Worm (Caenorhabditis elegans) whole organism, L4 larva: ENCODE data around the gene rpl-21.

ENCODE experiments used
- F10B5.3 ChIP-seq: sonication (generic microtip); optimal IDR thresholded peaks from 2 replicates; lab custom pipeline; 2016; ENCODE audit warnings: mild to moderate bottlenecking, missing genetic modification characterization, missing compliant biosample characterization
- F37D6.2 ChIP-seq: sonication (generic microtip); optimal IDR thresholded peaks from 2 replicates; lab custom pipeline; 2016; ENCODE audit warnings: mild to moderate bottlenecking, missing genetic modification characterization, missing compliant biosample characterization
- F44E2.7 ChIP-seq: fragments of 200-800 bp; sonication (Bioruptor generic); IDR thresholded peaks from 2 replicates; pipeline ENCODE4 v2.1.2; 2022; ENCODE audit warnings: missing genetic modification characterization, missing compliant biosample characterization
- T26A8.4 ChIP-seq: fragments of 200-800 bp; sonication (Bioruptor generic); IDR thresholded peaks from 2 replicates; pipeline ENCODE4 v1.3.6; 2022; ENCODE audit warnings: missing genetic modification characterization, missing compliant biosample characterization
- Y105C5A.15 ChIP-seq: fragments of 200-800 bp; sonication (Bioruptor generic); IDR thresholded peaks from 2 replicates; pipeline ENCODE4 v1.3.6; 2022; ENCODE audit warnings: missing genetic modification characterization, missing compliant biosample characterization
- ZK337.2 ChIP-seq: fragments of 200-800 bp; sonication (Bioruptor generic); IDR thresholded peaks from 2 replicates; pipeline ENCODE4 v1.3.6; 2022; ENCODE audit warnings: missing genetic modification reagents, missing genetic modification characterization, missing compliant biosample characterization
- aha-1 ChIP-seq: fragments of 150-350 bp; peaks from one replicate; lab custom pipeline; 2014; ENCODE audit warnings: missing biosample characterization, missing genetic modification characterization
- aly-2 ChIP-seq: sonication (generic microtip); optimal IDR thresholded peaks from 2 replicates; lab custom pipeline; 2018; ENCODE audit warnings: missing biosample characterization, missing genetic modification characterization
- ama-1 ChIP-seq: fragments of 150-350 bp; optimal IDR thresholded peaks from 2 replicates; lab custom pipeline; 2014; ENCODE audit warnings: inconsistent platforms, mixed read lengths
- ceh-20 ChIP-seq: fragments of 200-800 bp; sonication (Bioruptor generic); IDR thresholded peaks from 2 replicates; pipeline ENCODE4 v1.3.6; 2022; ENCODE audit warnings: missing genetic modification reagents, missing genetic modification characterization, missing compliant biosample characterization
- ceh-28 ChIP-seq: fragments of 150-350 bp; optimal IDR thresholded peaks from 2 replicates; lab custom pipeline; 2014; ENCODE audit warnings: missing biosample characterization, missing genetic modification reagents, missing genetic modification characterization
- ceh-62 ChIP-seq: sonication (generic microtip); optimal IDR thresholded peaks from 2 replicates; lab custom pipeline; 2017; ENCODE audit warnings: missing biosample characterization, missing genetic modification characterization
- ceh-82 ChIP-seq: sonication (generic microtip); optimal IDR thresholded peaks from 2 replicates; lab custom pipeline; 2017; ENCODE audit warnings: missing biosample characterization, missing genetic modification characterization
- daf-16 ChIP-seq, 3 experiments: sonication (generic microtip); optimal IDR thresholded peaks; 2 replicates each; lab custom pipeline; 2016 to 2017; ENCODE audit warnings: missing genetic modification characterization in 3 of 3, missing genetic modification reagents in 3 of 3, mild to moderate bottlenecking in 2 of 3, missing compliant biosample characterization in 2 of 3, missing biosample characterization in 1 of 3, moderate library complexity in 1 of 3
- daf-19 ChIP-seq: fragments of 200-800 bp; sonication (Bioruptor generic); conservative IDR thresholded peaks from 2 replicates; pipeline ENCODE4 v1.3.6; 2022; ENCODE audit warnings: missing genetic modification characterization, missing compliant biosample characterization
- daf-8 ChIP-seq: fragments of 200-800 bp; sonication (Bioruptor generic); IDR thresholded peaks from 2 replicates; pipeline ENCODE4 v1.3.6; 2022; ENCODE audit warnings: missing genetic modification characterization, missing compliant biosample characterization
- dmd-6 ChIP-seq: fragments of 200-800 bp; sonication (Bioruptor generic); IDR thresholded peaks from 2 replicates; pipeline ENCODE4 v1.3.6; 2022; ENCODE audit warnings: missing genetic modification reagents, missing genetic modification characterization, missing compliant biosample characterization
- dmd-8 ChIP-seq: fragments of 200-800 bp; sonication (Bioruptor generic); IDR thresholded peaks from 2 replicates; pipeline ENCODE4 v1.3.6; 2022; ENCODE audit warnings: missing genetic modification characterization, missing compliant biosample characterization
- dpl-1 ChIP-seq: fragments of 150-350 bp; optimal IDR thresholded peaks from 2 replicates; lab custom pipeline; 2014; ENCODE audit warnings: missing biosample characterization, missing genetic modification reagents, missing genetic modification characterization
- dve-1 ChIP-seq: sonication (generic microtip); optimal IDR thresholded peaks from 2 replicates; lab custom pipeline; 2017; ENCODE audit warnings: antibody characterized with exemption, mild to moderate bottlenecking, missing genetic modification characterization, missing compliant biosample characterization; ENCODE audit not compliant: insufficient read depth
- egl-43 ChIP-seq: fragments of 200-800 bp; sonication (Bioruptor generic); IDR thresholded peaks from 2 replicates; pipeline ENCODE4 v1.3.6; 2022; ENCODE audit warnings: missing genetic modification reagents, missing genetic modification characterization, missing compliant biosample characterization
- fos-1 ChIP-seq: fragments of 150-350 bp; optimal IDR thresholded peaks from 2 replicates; lab custom pipeline; 2014; ENCODE audit warnings: missing biosample characterization, missing genetic modification characterization
- gei-8 ChIP-seq: fragments of 200-800 bp; sonication (Bioruptor generic); optimal IDR thresholded peaks from 2 replicates; lab custom pipeline; 2018; ENCODE audit warnings: mild to moderate bottlenecking, missing genetic modification characterization, missing compliant biosample characterization
- hif-1 ChIP-seq, 2 experiments: sonication (generic microtip); optimal IDR thresholded peaks; 2 replicates each; lab custom pipeline; 2016 to 2017; ENCODE audit warnings: missing compliant biosample characterization in 2 of 2, missing genetic modification characterization in 2 of 2, missing genetic modification reagents in 2 of 2, missing genotype in 2 of 2, mild to moderate bottlenecking in 1 of 2
- lin-1 ChIP-seq: fragments of 200-800 bp; sonication (Bioruptor generic); IDR thresholded peaks from 2 replicates; pipeline ENCODE4 v1.3.6; 2022; ENCODE audit warnings: missing genetic modification reagents, missing genetic modification characterization, missing compliant biosample characterization
- lin-13 ChIP-seq: fragments of 150-350 bp; optimal IDR thresholded peaks from 2 replicates; lab custom pipeline; 2014; ENCODE audit warnings: missing biosample characterization, missing genetic modification reagents, missing genetic modification characterization
- lsy-2 ChIP-seq, 2 experiments: fragments of 150-350 bp in 1 of 2; sonication (generic microtip) in 1 of 2; optimal IDR thresholded peaks; 2 replicates each; lab custom pipeline; 2014 to 2017; ENCODE audit warnings: missing biosample characterization in 2 of 2, missing genetic modification characterization in 2 of 2
- mdt-29 ChIP-seq: fragments of 200-800 bp; sonication (Bioruptor generic); IDR thresholded peaks from 2 replicates; pipeline ENCODE4 v1.3.6; 2022; ENCODE audit warnings: missing genetic modification reagents, missing genetic modification characterization, missing compliant biosample characterization
- mes-2 ChIP-seq: sonication (generic microtip); optimal IDR thresholded peaks from 2 replicates; lab custom pipeline; 2016; ENCODE audit warnings: missing genotype, mild to moderate bottlenecking, missing genetic modification characterization, missing compliant biosample characterization; ENCODE audit not compliant: poor library complexity, severe bottlenecking
- mxl-2 ChIP-seq: fragments of 200-800 bp; sonication (Bioruptor generic); conservative IDR thresholded peaks from 2 replicates; pipeline ENCODE4 v1.3.6; 2022; ENCODE audit warnings: missing genetic modification reagents, missing genetic modification characterization, missing compliant biosample characterization
- mxl-3 ChIP-seq: fragments of 200-800 bp; sonication (Bioruptor generic); optimal IDR thresholded peaks from 2 replicates; lab custom pipeline; 2018; ENCODE audit warnings: mild to moderate bottlenecking, missing genetic modification characterization, missing compliant biosample characterization
- nhr-10 ChIP-seq: fragments of 150-350 bp; optimal IDR thresholded peaks from 2 replicates; lab custom pipeline; 2014; ENCODE audit warnings: missing biosample characterization, missing genetic modification characterization
- nhr-111 ChIP-seq: fragments of 200-800 bp; sonication (Bioruptor generic); optimal IDR thresholded peaks from 2 replicates; lab custom pipeline; 2018; ENCODE audit warnings: mild to moderate bottlenecking, missing genetic modification characterization, missing compliant biosample characterization
- nhr-41 ChIP-seq: fragments of 200-800 bp; sonication (Bioruptor generic); IDR thresholded peaks from 2 replicates; pipeline ENCODE4 v1.3.6; 2022; ENCODE audit warnings: missing genetic modification reagents, missing genetic modification characterization, missing compliant biosample characterization
- nhr-48 ChIP-seq: sonication (generic microtip); optimal IDR thresholded peaks from 2 replicates; lab custom pipeline; 2016; ENCODE audit warnings: mild to moderate bottlenecking, missing genetic modification characterization, missing compliant biosample characterization
- nhr-6 ChIP-seq: fragments of 150-350 bp; optimal IDR thresholded peaks from 2 replicates; lab custom pipeline; 2014; ENCODE audit warnings: missing biosample characterization, missing genetic modification characterization
- rbr-2 ChIP-seq: sonication (generic microtip); optimal IDR thresholded peaks from 2 replicates; lab custom pipeline; 2016; ENCODE audit warnings: missing genotype, missing genetic modification characterization, missing compliant biosample characterization
- snpc-1.2 ChIP-seq: fragments of 200-800 bp; sonication (Bioruptor generic); IDR thresholded peaks from 2 replicates; pipeline ENCODE4 v1.3.6; 2022; ENCODE audit warnings: missing genetic modification reagents, missing genetic modification characterization, missing compliant biosample characterization
- snpc-4 ChIP-seq: fragments of 150-350 bp; optimal IDR thresholded peaks from 2 replicates; lab custom pipeline; 2014; ENCODE audit warnings: missing biosample characterization, missing genetic modification characterization
- unc-39 ChIP-seq: sonication (generic microtip); optimal IDR thresholded peaks from 2 replicates; lab custom pipeline; 2017; ENCODE audit warnings: missing biosample characterization, missing genetic modification characterization
- zfp-2 ChIP-seq: sonication (generic microtip); optimal IDR thresholded peaks from 2 replicates; lab custom pipeline; 2016; ENCODE audit warnings: mild to moderate bottlenecking, missing genetic modification characterization, missing compliant biosample characterization
- ztf-11 ChIP-seq: fragments of 150-350 bp; optimal IDR thresholded peaks from 2 replicates; lab custom pipeline; 2014; ENCODE audit warnings: missing biosample characterization, missing genetic modification characterization

Gene rpl-21

ce11 chrIII:8093079-8093623 lies 36.9 kb downstream of the rpl-21 start, which contains the start of gene K06H7.2 (continued):
- TF ChIP-seq nhr-111 (GFP tag; lab: Kevin White, UChicago), result no peak
- TF ChIP-seq ceh-82 (tag; lab: Kevin White, UChicago), result no peak
- no peak for TF ChIP-seq mdt-29 (GFP tag; lab: Robert Waterston, UW)
- peak; percentile 63 for TF ChIP-seq dve-1 (tag; lab: Kevin White, UChicago)
- TF ChIP-seq ceh-28 (tag; lab: Kevin White, UChicago), result no peak
- no peak for TF ChIP-seq unc-39 (tag; lab: Kevin White, UChicago)
- TF ChIP-seq daf-8, result no peak
- no peak for TF ChIP-seq snpc-1.2
- peak; percentile 35 for TF ChIP-seq rbr-2 (tag; lab: Kevin White, UChicago)
- TF ChIP-seq zfp-2, result no peak
- no peak for TF ChIP-seq F44E2.7 (GFP tag; lab: Robert Waterston, UW)
- TF ChIP-seq T26A8.4 (GFP tag; lab: Robert Waterston, UW), result no peak; the same call in 1 of the 2 replicates
- 0 out of 2 replicates have a peak, but pooled peaks have one; percentile 16 for TF ChIP-seq dmd-6 (GFP tag; lab: Robert Waterston, UW)
- no peak for TF ChIP-seq gei-8 (GFP tag; lab: Kevin White, UChicago)
- no peak for TF ChIP-seq ama-1
- no peak for TF ChIP-seq daf-16 (GFP tag; optimal IDR thresholded peaks at IDR 0.05; lab: Kevin White, UChicago)
- TF ChIP-seq daf-16 (tag; optimal IDR thresholded peaks at IDR 0.05; lab: Kevin White, UChicago), result peak; percentile 9
- TF ChIP-seq ZK337.2 (GFP tag; lab: Robert Waterston, UW), result no peak
- TF ChIP-seq nhr-6 (tag; lab: Kevin White, UChicago), result peak; percentile 50
- no peak for TF ChIP-seq nhr-10 (tag; lab: Kevin White, UChicago)
- TF ChIP-seq mes-2 (tag; lab: Kevin White, UChicago), result peak; percentile 72
- TF ChIP-seq lsy-2 (tag; optimal IDR thresholded peaks at IDR 0.05; lab: Kevin White, UChicago), result peak; percentile 18 to 90
- no peak for TF ChIP-seq F37D6.2 (tag; lab: Kevin White, UChicago)
- no peak for TF ChIP-seq lin-1
- no peak for TF ChIP-seq F10B5.3 (tag; lab: Kevin White, UChicago)
- no peak for TF ChIP-seq ztf-11 (tag; lab: Kevin White, UChicago)
- TF ChIP-seq egl-43 (GFP tag; lab: Robert Waterston, UW), result no peak
- no peak for TF ChIP-seq fos-1
- TF ChIP-seq nhr-48 (tag; lab: Kevin White, UChicago), result no peak
- TF ChIP-seq aha-1 (tag; lab: Kevin White, UChicago), result peak; percentile 57

- TF ChIP-seq hif-1 (tag; optimal IDR thresholded peaks at IDR 0.05; lab: Kevin White, UChicago) (no peak), daf-19 (GFP tag; lab: Robert Waterston, UW) (no peak), nhr-41 (no peak), Y105C5A.15 (GFP tag; lab: Robert Waterston, UW) (no peak), dpl-1 (GFP tag; lab: Kevin White, UChicago) (no peak), ceh-62 (tag; lab: Kevin White, UChicago) (no peak), ceh-28 (tag; lab: Kevin White, UChicago) (no peak), aha-1 (tag; lab: Kevin White, UChicago) (no peak), snpc-4 (no peak), dmd-6 (GFP tag; lab: Robert Waterston, UW) (no peak), lin-13 (GFP tag; lab: Kevin White, UChicago) (no peak), aly-2 (tag; lab: Kevin White, UChicago) (no peak), mxl-2 (GFP tag; lab: Robert Waterston, UW) (no peak), F44E2.7 (GFP tag; lab: Robert Waterston, UW) (no peak), mdt-29 (GFP tag; lab: Robert Waterston, UW) (no peak), fos-1 (no peak), ceh-20 (GFP tag; lab: Robert Waterston, UW) (no peak), dmd-8 (no peak), mxl-3 (GFP tag; lab: Kevin White, UChicago) (no peak)
Observed at ce11 chrIII:8091408-8091807, 38.6 kb downstream of the rpl-21 start, which contains the start of gene idi-1. Gene idi-1, plus strand, starts transcription at chrIII:8091708.
